Worm (Caenorhabditis elegans): ENCODE results near the gene nspg-6.

Gene nspg-6

ce11 chrIII:7272828-7273227 is 41.9 kb downstream of the nspg-6 start:
- TF ChIP-seq him-1 (tag; optimal IDR thresholded peaks at IDR 0.05): no peak
- TF ChIP-seq W03F9.2 (tag; optimal IDR thresholded peaks at IDR 0.05): no peak
- TF ChIP-seq dao-5 (tag; optimal IDR thresholded peaks at IDR 0.05): no peak

DNA sequence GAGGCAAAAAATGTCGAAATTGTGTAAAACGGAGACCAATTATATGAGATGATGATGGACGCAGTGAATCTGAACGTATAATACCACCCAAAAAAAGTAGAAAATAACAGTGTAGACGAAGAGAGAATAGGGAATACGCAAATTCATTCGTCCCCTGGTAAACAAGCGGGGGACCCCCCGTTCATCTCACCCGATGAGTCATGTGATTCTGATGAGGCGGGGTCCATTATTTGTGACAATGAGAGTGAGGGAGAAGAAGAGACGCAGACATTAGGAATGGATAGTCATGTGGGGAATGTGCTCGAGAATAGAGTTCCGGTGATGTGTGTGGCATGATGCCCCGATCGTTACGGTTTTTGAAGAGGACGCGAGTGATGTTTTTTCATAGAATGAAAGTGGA is 42.7 kb downstream of the nspg-6 start:
- no peak for TF ChIP-seq dao-5 (tag; optimal IDR thresholded peaks at IDR 0.05)

ce11 chrIII:7271083-7271482 is 43.7 kb downstream of the nspg-6 start:
- TF ChIP-seq him-1 (tag; optimal IDR thresholded peaks at IDR 0.05) (no peak), W03F9.2 (tag; optimal IDR thresholded peaks at IDR 0.05) (no peak), dao-5 (tag; optimal IDR thresholded peaks at IDR 0.05) (no peak)

All from whole organism, L4/young adult.